Fruit fly (Drosophila melanogaster) whole organism, adult: ENCODE data around the gene CG10280.

Experiments used
- CG12768 ChIP-seq: fragments of 200-800 bp; sonication (Bioruptor generic); optimal IDR thresholded peaks from 2 replicates; lab custom pipeline; 2017; ENCODE audit warnings: missing biosample characterization, missing genetic modification characterization, mild to moderate bottlenecking, moderate library complexity, missing genetic modification reagents
- CG33017 ChIP-seq: fragments of 200-800 bp; sonication (Bioruptor generic); optimal IDR thresholded peaks from 2 replicates; lab custom pipeline; 2018; ENCODE audit warnings: missing biosample characterization, mild to moderate bottlenecking, missing genetic modification characterization, moderate library complexity
- Crg-1 ChIP-seq: fragments of 200-800 bp; sonication (Bioruptor generic); optimal IDR thresholded peaks from 2 replicates; lab custom pipeline; 2016; ENCODE audit warnings: missing biosample characterization, missing genetic modification characterization
- Hr96 ChIP-seq: fragments of 200-800 bp; sonication (Bioruptor generic); optimal IDR thresholded peaks from 2 replicates; lab custom pipeline; 2016; ENCODE audit warnings: missing biosample characterization, missing genetic modification characterization
- Mnt ChIP-seq: fragments of 200-800 bp; sonication (Bioruptor generic); optimal IDR thresholded peaks from 2 replicates; lab custom pipeline; 2016; ENCODE audit warnings: missing biosample characterization, mild to moderate bottlenecking, missing genetic modification characterization
- bab1 ChIP-seq: fragments of 200-800 bp; sonication (Bioruptor generic); optimal IDR thresholded peaks from 3 replicates; lab custom pipeline; 2019; ENCODE audit warnings: missing biosample characterization, mild to moderate bottlenecking, missing genetic modification characterization, moderate library complexity
- cnc ChIP-seq, 2 experiments: fragments of >200 bp; optimal IDR thresholded peaks; 2 replicates each; lab custom pipeline; 2017
- kay ChIP-seq: fragments of 200-800 bp; sonication (Bioruptor generic); peaks from one replicate; lab custom pipeline; 2016; ENCODE audit warnings: missing biosample characterization, missing genetic modification characterization, borderline replicate concordance
- pad ChIP-seq: fragments of 200-800 bp; sonication (Bioruptor generic); optimal IDR thresholded peaks from 3 replicates; lab custom pipeline; 2017; ENCODE audit warnings: missing biosample characterization, missing genetic modification characterization, mild to moderate bottlenecking, moderate library complexity, missing genetic modification reagents

DNA sequence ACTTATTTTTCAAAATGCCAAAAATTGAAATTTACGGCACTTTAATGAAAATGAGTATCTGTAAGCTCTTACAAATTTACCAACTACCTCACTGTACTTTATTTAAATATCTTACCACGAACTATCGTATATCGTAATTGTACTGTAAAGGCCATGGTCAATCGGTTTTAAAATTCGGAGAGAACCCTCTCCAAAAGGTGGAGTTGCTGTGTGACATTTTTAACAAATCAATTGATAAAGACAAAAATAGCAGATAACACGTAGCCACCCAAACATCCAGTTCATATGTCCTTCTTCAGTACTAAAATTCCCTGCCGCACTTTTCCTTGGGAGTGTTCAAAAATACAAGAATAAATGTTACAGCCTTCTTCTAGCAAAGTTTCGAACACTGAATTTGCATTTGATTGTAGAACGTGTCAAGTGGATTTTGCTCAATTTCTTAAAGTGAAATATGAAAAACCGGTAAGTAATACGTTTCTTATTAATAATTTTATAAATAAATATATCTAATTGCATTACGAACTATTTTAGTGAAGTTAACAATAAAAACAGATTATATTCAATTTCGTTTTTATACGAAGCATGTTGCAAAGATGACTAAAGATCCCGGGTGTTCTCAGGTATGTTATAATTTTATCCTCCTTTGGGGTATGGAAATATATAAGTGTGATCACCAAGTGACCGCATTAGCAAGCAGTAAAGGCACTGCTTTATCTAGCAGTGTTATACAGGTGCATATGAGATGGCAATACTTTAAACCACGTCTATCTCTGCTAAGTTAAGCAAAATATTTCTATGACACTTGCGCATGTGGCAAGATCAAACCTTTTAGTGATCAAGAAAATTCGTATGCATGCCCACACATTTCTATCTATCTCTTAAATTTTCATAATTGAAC is 2.0 kb downstream of the CG10280 start:
- TF ChIP-seq CG12768 (GFP tag; lab: Kevin White, UChicago) (no peak), bab1 (GFP tag; lab: Kevin White, UChicago) (no peak), Crg-1 (no peak), cnc (optimal IDR thresholded peaks at IDR 0.05; lab: Kevin White, UChicago) (no peak), Mnt (no peak), kay (GFP tag; lab: Kevin White, UChicago) (no peak), pad (no peak), CG33017 (no peak), Hr96 (GFP tag; lab: Kevin White, UChicago) (no peak)
